Fruit fly (Drosophila melanogaster): ENCODE data around the gene CG4520.

CG4520 gene

dm6 chr3R:15793372-15793802 is 48.9 kb downstream of the CG4520 start, which contains the start of gene nsl1 (continued):
- TF ChIP-seq jumu (GFP tag; optimal IDR thresholded peaks at IDR 0.05) (peak; percentile 49), CG17328 (GFP tag; IDR thresholded peaks at IDR 0.05) (peak; percentile 47; the same call in 1 of the 2 replicates), prd (optimal IDR thresholded peaks at IDR 0.05) (no peak), prd (GFP tag; IDR thresholded peaks at IDR 0.05) (peak; percentile 73), HmgD (GFP tag; optimal IDR thresholded peaks at IDR 0.05) (peak; percentile 54), wor (GFP tag; IDR thresholded peaks at IDR 0.05) (0 out of 2 replicates have a peak, but pooled peaks have one; percentile 18), CG14860 (GFP tag; IDR thresholded peaks at IDR 0.05; ENCODE audit: partially characterized antibody) (peak; percentile 97), cwo (GFP tag; optimal IDR thresholded peaks at IDR 0.05) (no peak), inv (GFP tag; IDR thresholded peaks at IDR 0.05; ENCODE audit: partially characterized antibody) (peak; percentile 97), CG2129 (GFP tag; IDR thresholded peaks at IDR 0.05; ENCODE audit: partially characterized antibody) (peak; percentile 95), CG9727 (GFP tag; optimal IDR thresholded peaks at IDR 0.05) (peak; percentile 59), dmrt99B (tag; optimal IDR thresholded peaks at IDR 0.05) (no peak), CG8924 (tag; optimal IDR thresholded peaks at IDR 0.05) (peak; percentile 50), CG2116 (GFP tag; optimal IDR thresholded peaks at IDR 0.05) (peak; percentile 94), CG34376 (GFP tag; optimal IDR thresholded peaks at IDR 0.05) (peak; percentile 8), CG3847 (GFP tag; IDR thresholded peaks at IDR 0.05) (peak; percentile 62), lilli (GFP tag; optimal IDR thresholded peaks at IDR 0.05) (peak; percentile 43), sna (GFP tag; IDR thresholded peaks at IDR 0.05; ENCODE audit: partially characterized antibody) (peak; percentile 96), CG13287 (GFP tag; IDR thresholded peaks at IDR 0.05; ENCODE audit: partially characterized antibody) (peak; percentile 96), CG15269 (tag; optimal IDR thresholded peaks at IDR 0.05) (peak; percentile 18), onecut (GFP tag; IDR thresholded peaks at IDR 0.05) (peak; percentile 14; the same call in 1 of the 2 replicates), CG6272 (GFP tag; IDR thresholded peaks at IDR 0.05) (peak; percentile 63), slbo (GFP tag; IDR thresholded peaks at IDR 0.05) (peak; percentile 51; the same call in 1 of the 2 replicates), CG10321 (GFP tag; IDR thresholded peaks at IDR 0.05) (peak; percentile 99), CG13775 (GFP tag; optimal IDR thresholded peaks at IDR 0.05) (peak; percentile 33), ems (GFP tag; optimal IDR thresholded peaks at IDR 0.05) (peak; percentile 20), CG12942 (GFP tag; optimal IDR thresholded peaks at IDR 0.05) (peak; percentile 39), CG13894 (tag; optimal IDR thresholded peaks at IDR 0.05) (peak; percentile 11), CG10274 (GFP tag; optimal IDR thresholded peaks at IDR 0.05) (no peak), nerfin-1 (tag; optimal IDR thresholded peaks at IDR 0.05) (peak; percentile 28), hb (GFP tag; IDR thresholded peaks at IDR 0.05; ENCODE audit: partially characterized antibody) (peak; percentile 97), Abd-B (GFP tag; optimal IDR thresholded peaks at IDR 0.05) (peak; percentile 1), nerfin-2 (GFP tag; IDR thresholded peaks at IDR 0.05; ENCODE audit: partially characterized antibody) (peak; percentile 94), fd64A (GFP tag; optimal IDR thresholded peaks at IDR 0.05) (no peak), CG33557 (GFP tag; optimal IDR thresholded peaks at IDR 0.05) (peak; percentile 42), Opbp (GFP tag; IDR thresholded peaks at IDR 0.05; ENCODE audit: partially characterized antibody) (peak; percentile 96), pb (GFP tag; optimal IDR thresholded peaks at IDR 0.05) (no peak), CG10267 (tag; optimal IDR thresholded peaks at IDR 0.05) (peak; percentile 74), CG1832 (GFP tag; optimal IDR thresholded peaks at IDR 0.05) (peak; percentile 99), CG10366 (GFP tag; IDR thresholded peaks at IDR 0.05) (peak; percentile 29; the same call in 1 of the 2 replicates), exex (tag; optimal IDR thresholded peaks at IDR 0.05) (no peak), CG12391 (tag; optimal IDR thresholded peaks at IDR 0.05) (peak; percentile 54), Gug (GFP tag; IDR thresholded peaks at IDR 0.05) (peak; percentile 27; the same call in 1 of the 4 replicates), fd102C (GFP tag; optimal IDR thresholded peaks at IDR 0.05) (peak; percentile 22), CG30020 (tag; optimal IDR thresholded peaks at IDR 0.05) (peak; percentile 69), row (GFP tag; IDR thresholded peaks at IDR 0.05) (peak; percentile 71), CG6791 (GFP tag; IDR thresholded peaks at IDR 0.05; ENCODE audit: partially characterized antibody) (peak; percentile 96), ara (GFP tag; IDR thresholded peaks at IDR 0.05) (peak; percentile 25; the same call in 1 of the 2 replicates), ssp (GFP tag; IDR thresholded peaks at IDR 0.05) (no peak)

All from whole organism, embryonic.